Fruit fly (Drosophila melanogaster): ENCODE data around the gene CG15353.

dm6 chr2L:2031522-2031921, 24.5 kb upstream of the CG15353 start:
- no peak for TF ChIP-seq CG4496 (GFP tag; IDR thresholded peaks at IDR 0.05)
- TF ChIP-seq CG10348 (GFP tag; IDR thresholded peaks at IDR 0.05), result no peak
- TF ChIP-seq CG13204 (GFP tag; optimal IDR thresholded peaks at IDR 0.05), result no peak
- TF ChIP-seq CG32121 (GFP tag; IDR thresholded peaks at IDR 0.05), result no peak
- TF ChIP-seq CG12605 (GFP tag; IDR thresholded peaks at IDR 0.05), result no peak
- TF ChIP-seq fd96Ca (GFP tag; IDR thresholded peaks at IDR 0.05), result no peak
- no peak for TF ChIP-seq D1 (tag; optimal IDR thresholded peaks at IDR 0.05)
- TF ChIP-seq Pif1A (GFP tag; optimal IDR thresholded peaks at IDR 0.05), result no peak
- no peak for TF ChIP-seq Pif1B (GFP tag; optimal IDR thresholded peaks at IDR 0.05)
- TF ChIP-seq EcR (GFP tag; optimal IDR thresholded peaks at IDR 0.05), result no peak
- no peak for TF ChIP-seq CG8159 (tag; optimal IDR thresholded peaks at IDR 0.05)
- TF ChIP-seq CG8301 (tag; optimal IDR thresholded peaks at IDR 0.05), result no peak
- no peak for TF ChIP-seq CG17806 (tag; optimal IDR thresholded peaks at IDR 0.05)
